Fruit fly (Drosophila melanogaster): Measurements from ENCODE around the gene Prp39.

The Prp39 gene

DNA sequence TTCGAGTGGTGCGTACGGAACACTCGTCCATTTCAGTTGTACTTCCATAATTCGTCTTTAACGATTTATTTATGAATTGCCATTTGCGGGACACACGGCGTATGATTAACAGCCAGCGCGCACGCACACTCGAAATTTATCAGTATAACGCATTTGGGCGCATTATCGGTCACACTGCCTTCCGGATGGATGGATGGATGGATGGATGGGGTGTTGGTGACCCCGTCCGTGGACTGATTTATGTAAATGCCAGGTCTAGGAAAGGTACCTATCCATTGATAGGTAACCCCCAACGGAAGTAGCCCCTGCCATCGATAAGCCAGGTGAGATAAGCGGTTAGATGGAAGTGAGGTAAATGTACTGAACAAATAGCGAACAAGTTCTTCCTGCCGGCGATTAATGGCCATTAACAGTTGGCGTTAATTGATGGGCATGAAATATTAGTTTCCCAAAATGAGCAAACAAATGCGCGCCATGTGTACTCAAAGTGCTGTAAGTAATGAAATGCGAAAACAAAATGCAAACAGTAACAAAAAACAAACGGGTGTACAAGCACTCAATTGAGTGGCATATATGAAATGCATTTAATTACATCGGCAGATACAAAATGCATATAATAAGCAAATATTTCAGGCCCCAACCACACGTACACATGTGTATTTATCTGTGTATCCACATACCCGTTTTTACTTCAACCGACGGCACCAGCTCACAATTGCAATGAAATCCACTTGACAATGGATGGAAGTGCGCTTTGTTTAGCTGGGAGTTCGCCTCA, 37.0 kb downstream of the Prp39 start:
- TF ChIP-seq Hr96 (GFP tag; optimal IDR thresholded peaks at IDR 0.05) (no peak), bab1 (GFP tag; optimal IDR thresholded peaks at IDR 0.05) (peak; percentile 48), cic (GFP tag; optimal IDR thresholded peaks at IDR 0.05) (peak; percentile 10), tj (GFP tag; optimal IDR thresholded peaks at IDR 0.05) (peak; percentile 92), CG12768 (GFP tag; optimal IDR thresholded peaks at IDR 0.05) (peak; percentile 35), CG33017 (tag; optimal IDR thresholded peaks at IDR 0.05) (no peak)

DNA sequence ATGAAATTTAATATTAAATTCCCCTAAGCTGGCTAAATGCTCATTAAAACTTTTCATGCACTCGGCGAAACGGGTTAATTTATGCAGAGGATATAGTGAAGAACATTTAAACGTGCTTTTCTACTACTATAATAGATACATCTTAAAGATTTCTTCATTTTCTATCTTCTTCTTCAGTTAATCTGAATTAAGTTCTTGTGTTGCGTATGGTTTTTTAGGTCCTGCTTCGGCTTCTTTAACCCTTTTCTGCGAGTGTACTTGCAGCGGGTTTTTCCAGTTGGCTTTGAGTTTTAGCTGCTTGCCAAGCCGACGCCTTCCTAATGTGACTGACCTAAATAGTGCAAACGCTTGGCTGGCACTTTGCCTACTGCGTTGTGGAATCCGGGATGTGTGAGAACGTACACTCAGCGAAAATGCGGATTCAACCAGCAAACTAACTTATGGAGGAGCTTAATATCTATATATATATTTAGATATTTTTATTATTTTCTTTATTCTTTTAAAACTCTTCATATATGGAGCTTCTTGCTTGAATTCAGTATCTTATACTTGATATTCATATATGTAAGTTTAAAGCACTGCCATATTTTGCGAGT, 38.9 kb downstream of the Prp39 start:
- TF ChIP-seq CG33017 (tag; optimal IDR thresholded peaks at IDR 0.05) (no peak), tj (GFP tag; optimal IDR thresholded peaks at IDR 0.05) (peak; percentile 57)

DNA sequence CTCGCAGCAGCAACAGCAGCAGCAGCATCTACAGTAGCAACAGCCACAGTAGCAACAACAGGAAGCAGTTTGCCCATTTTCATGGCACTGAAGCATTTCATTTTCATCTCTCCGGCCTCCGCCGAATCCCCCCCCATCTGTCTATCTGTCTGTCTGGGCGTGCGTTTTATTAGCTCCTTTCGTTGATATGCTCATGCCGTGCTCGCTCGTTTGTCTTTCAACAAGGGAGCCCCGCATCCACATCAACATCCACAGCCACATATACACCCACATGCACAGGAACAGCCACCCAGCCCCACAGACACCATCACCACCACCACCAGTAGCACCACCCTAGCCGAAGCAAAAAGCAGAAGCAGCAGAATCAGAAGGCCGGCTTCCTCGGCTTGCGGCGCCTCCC, 39.6 kb downstream of the Prp39 start:
- TF ChIP-seq pad (GFP tag; optimal IDR thresholded peaks at IDR 0.05) (no peak), CG11617 (GFP tag; optimal IDR thresholded peaks at IDR 0.05) (no peak), CG12768 (GFP tag; optimal IDR thresholded peaks at IDR 0.05) (no peak), cic (GFP tag; optimal IDR thresholded peaks at IDR 0.05) (no peak), CG7101 (tag; optimal IDR thresholded peaks at IDR 0.05) (no peak), CG7045 (GFP tag; optimal IDR thresholded peaks at IDR 0.05) (no peak), bab1 (GFP tag; optimal IDR thresholded peaks at IDR 0.05) (no peak)

DNA sequence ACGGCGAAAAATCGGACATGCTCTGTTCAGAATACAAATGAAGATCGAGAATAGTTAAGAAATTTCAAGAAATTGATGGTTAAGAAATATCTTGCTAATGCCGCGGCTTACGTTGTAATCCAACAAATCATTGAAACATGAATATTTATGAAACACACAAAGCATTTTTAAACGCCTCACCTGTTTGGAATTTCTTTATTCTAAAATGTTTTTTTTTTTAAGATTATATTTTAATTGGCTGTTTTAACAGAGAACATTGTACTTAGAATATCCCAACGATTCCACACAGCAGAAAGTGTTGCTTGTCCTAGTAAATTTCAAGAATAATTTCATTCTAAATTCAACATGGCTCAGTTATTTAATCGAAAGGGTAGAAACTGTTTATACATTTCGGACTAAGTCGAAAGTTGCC, 40.1 kb downstream of the Prp39 start:
- TF ChIP-seq ovo (GFP tag; optimal IDR thresholded peaks at IDR 0.05) (no peak), CG5204 (GFP tag; optimal IDR thresholded peaks at IDR 0.05) (no peak), CG11617 (GFP tag; optimal IDR thresholded peaks at IDR 0.05) (no peak), tj (GFP tag; optimal IDR thresholded peaks at IDR 0.05) (no peak), cic (GFP tag; optimal IDR thresholded peaks at IDR 0.05) (no peak), Mnt (GFP tag; optimal IDR thresholded peaks at IDR 0.05) (no peak), bab1 (GFP tag; optimal IDR thresholded peaks at IDR 0.05) (no peak), toe (GFP tag; optimal IDR thresholded peaks at IDR 0.05) (no peak), CG7045 (GFP tag; optimal IDR thresholded peaks at IDR 0.05) (no peak), Crg-1 (GFP tag; optimal IDR thresholded peaks at IDR 0.05) (no peak), kay (GFP tag; ENCODE audit: borderline replicate concordance) (no peak), Clk (GFP tag; optimal IDR thresholded peaks at IDR 0.05) (no peak), CG33017 (tag; optimal IDR thresholded peaks at IDR 0.05) (no peak), cnc (optimal IDR thresholded peaks at IDR 0.05) (no peak), CG7101 (tag; optimal IDR thresholded peaks at IDR 0.05) (no peak), Hr96 (GFP tag; optimal IDR thresholded peaks at IDR 0.05) (no peak)

dm6 chr3R:28856140-28856539, 44.2 kb downstream of the Prp39 start:
- TF ChIP-seq cic (GFP tag; optimal IDR thresholded peaks at IDR 0.05) (no peak), cnc (optimal IDR thresholded peaks at IDR 0.05) (no peak), toe (GFP tag; optimal IDR thresholded peaks at IDR 0.05) (no peak), pad (GFP tag; optimal IDR thresholded peaks at IDR 0.05) (no peak), bab1 (GFP tag; optimal IDR thresholded peaks at IDR 0.05) (no peak), CG7045 (GFP tag; optimal IDR thresholded peaks at IDR 0.05) (no peak), Clk (GFP tag; optimal IDR thresholded peaks at IDR 0.05) (no peak), CG12768 (GFP tag; optimal IDR thresholded peaks at IDR 0.05) (no peak)

- no peak for TF ChIP-seq CG7101 (tag; optimal IDR thresholded peaks at IDR 0.05)
- TF ChIP-seq tj (GFP tag; optimal IDR thresholded peaks at IDR 0.05), result peak; percentile 92
These were observed 44.9 kb downstream of the Prp39 start for dm6 chr3R:28856829-28857228.

DNA sequence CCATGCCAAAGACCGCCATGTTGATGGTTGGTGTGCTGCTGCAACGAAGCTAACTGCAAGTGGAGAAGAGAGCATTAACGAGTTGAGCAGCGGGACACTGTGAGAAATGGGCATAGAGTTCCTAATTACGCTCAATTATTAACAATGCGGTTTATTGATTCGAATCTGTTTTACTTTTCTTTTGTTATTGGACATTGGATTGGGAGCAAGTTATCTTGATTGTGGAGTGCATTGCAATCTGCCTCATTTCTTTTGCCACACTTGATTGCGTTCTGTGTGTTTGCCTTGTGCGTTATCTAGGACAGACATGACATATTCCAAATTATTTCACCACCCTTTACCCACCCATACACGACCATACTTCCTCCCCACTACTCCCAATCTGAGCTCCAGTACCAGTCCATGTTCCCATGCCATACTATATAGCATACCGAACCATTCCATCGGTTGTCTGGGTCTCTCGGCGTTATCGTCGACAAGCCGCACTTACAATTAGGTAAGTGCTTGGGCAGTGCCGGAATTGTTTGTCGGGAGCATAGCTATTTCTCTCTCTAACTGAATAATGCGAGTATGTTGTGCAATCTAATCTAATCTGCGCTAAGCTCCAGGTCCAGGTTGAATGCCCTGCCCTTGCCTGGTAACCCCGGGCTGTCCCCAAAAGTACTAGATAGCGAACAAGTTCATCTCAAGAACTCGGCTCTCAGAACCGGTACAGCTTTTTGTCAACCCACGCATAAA, 45.6 kb downstream of the Prp39 start:
- TF ChIP-seq CG33017 (tag; optimal IDR thresholded peaks at IDR 0.05) (no peak), Crg-1 (GFP tag; optimal IDR thresholded peaks at IDR 0.05) (no peak), CG1620 (GFP tag; optimal IDR thresholded peaks at IDR 0.05) (no peak), tj (GFP tag; optimal IDR thresholded peaks at IDR 0.05) (no peak), cnc (optimal IDR thresholded peaks at IDR 0.05) (no peak), pad (GFP tag; optimal IDR thresholded peaks at IDR 0.05) (no peak), CG7045 (GFP tag; optimal IDR thresholded peaks at IDR 0.05) (no peak), Mnt (GFP tag; optimal IDR thresholded peaks at IDR 0.05) (no peak), toe (GFP tag; optimal IDR thresholded peaks at IDR 0.05) (no peak)

Measured in whole organism, adult.